Worm (Caenorhabditis elegans): Measurements from ENCODE around the gene T26C12.3.

- no peak for TF ChIP-seq ces-1 (GFP tag; optimal IDR thresholded peaks at IDR 0.05)
- TF ChIP-seq elt-3 (tag; optimal IDR thresholded peaks at IDR 0.05) = no peak
- TF ChIP-seq elt-1 (tag; optimal IDR thresholded peaks at IDR 0.05; ENCODE audit: borderline replicate concordance, insufficient read depth) = no peak
- TF ChIP-seq ztf-11 (tag; optimal IDR thresholded peaks at IDR 0.05) = no peak
- TF ChIP-seq sem-2 (GFP tag; optimal IDR thresholded peaks at IDR 0.05) = no peak
- TF ChIP-seq mep-1 (tag; optimal IDR thresholded peaks at IDR 0.05) = no peak
These were observed 13.0 kb downstream of the T26C12.3 start for ce11 chrIV:3260216-3260615.

All from whole organism, mixed stage, embryonic.